Worm (Caenorhabditis elegans) whole organism, L4/young adult: Measurements from ENCODE around the gene lips-12.

ENCODE experiments used
- W03F9.2 ChIP-seq: fragments of 150-350 bp; optimal IDR thresholded peaks from 2 replicates; lab custom pipeline; 2014; ENCODE audit warnings: missing biosample characterization, missing genetic modification characterization
- dao-5 ChIP-seq: sonication (generic microtip); optimal IDR thresholded peaks from 2 replicates; lab custom pipeline; 2016; ENCODE audit warnings: missing genotype, missing genetic modification characterization, moderate library complexity, missing compliant biosample characterization
- him-1 ChIP-seq: sonication (generic microtip); optimal IDR thresholded peaks from 2 replicates; lab custom pipeline; 2016; ENCODE audit warnings: missing genotype, missing genetic modification reagents, missing genetic modification characterization, missing compliant biosample characterization

Gene lips-12

DNA sequence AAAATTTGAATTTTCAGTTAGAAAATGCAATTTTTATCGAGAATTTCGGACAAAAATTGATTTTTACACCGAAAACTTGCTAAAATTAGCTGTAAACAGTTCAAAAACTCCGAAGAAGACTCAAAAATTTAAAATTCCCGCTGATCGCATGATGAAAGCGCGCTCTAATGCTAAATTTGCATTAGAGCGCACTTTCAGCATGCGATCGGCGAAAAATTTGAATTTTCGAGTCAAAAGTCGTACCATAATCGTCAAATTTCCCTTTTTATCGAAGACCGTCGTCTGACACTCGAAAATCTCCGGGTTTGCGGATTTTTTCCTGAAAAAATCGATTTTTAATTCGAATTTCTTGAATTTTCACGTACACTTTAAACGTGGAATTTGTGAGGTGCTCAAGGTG lies 19.3 kb upstream of the lips-12 start:
- no peak for TF ChIP-seq W03F9.2 (tag; lab: Kevin White, UChicago)
- TF ChIP-seq dao-5 (tag; lab: Kevin White, UChicago), result no peak
- no peak for TF ChIP-seq him-1 (tag; lab: Kevin White, UChicago)

DNA sequence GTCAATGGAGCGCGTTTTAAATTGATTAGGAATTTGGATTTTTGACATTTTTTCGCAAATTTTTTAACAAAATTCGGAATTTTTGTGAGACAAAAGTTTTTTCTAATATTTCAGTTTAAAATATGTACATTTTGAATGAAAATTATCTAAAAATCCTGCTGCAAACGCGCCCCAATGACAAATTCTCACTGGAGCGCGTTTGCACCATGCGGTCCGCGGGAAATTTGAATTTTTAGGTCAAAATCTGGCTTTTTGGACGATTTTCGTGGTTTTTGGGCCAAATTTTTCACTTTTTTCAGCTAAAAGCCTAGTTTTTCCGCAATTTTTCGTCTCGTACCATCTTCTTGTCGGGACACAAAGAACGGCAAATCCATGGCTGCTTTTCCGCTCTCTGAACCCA lies 18.7 kb upstream of the lips-12 start:
- TF ChIP-seq W03F9.2 (tag; lab: Kevin White, UChicago) (no peak), dao-5 (tag; lab: Kevin White, UChicago) (no peak), him-1 (tag; lab: Kevin White, UChicago) (no peak)

DNA sequence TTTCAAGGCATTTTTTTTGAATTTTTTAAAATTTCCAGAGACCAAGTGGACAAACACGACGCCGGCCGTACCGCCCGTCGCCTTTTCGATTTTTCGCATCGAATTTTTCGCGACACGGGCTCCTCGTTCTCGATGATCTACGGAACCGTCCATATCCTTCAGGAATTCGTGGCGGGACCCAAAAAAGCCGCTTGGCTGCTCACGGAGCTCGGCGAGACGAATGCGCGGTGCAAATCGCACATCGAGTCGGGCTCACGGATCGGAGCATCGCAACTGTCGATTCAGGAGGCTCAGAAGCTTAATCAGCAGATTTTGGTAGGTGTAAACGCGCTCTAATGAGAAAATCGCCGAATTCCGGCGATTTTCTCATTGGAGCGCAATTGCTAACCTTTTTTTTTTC lies 17.8 kb upstream of the lips-12 start:
- TF ChIP-seq dao-5 (tag; lab: Kevin White, UChicago) (no peak), W03F9.2 (tag; lab: Kevin White, UChicago) (no peak), him-1 (tag; lab: Kevin White, UChicago) (no peak)

DNA sequence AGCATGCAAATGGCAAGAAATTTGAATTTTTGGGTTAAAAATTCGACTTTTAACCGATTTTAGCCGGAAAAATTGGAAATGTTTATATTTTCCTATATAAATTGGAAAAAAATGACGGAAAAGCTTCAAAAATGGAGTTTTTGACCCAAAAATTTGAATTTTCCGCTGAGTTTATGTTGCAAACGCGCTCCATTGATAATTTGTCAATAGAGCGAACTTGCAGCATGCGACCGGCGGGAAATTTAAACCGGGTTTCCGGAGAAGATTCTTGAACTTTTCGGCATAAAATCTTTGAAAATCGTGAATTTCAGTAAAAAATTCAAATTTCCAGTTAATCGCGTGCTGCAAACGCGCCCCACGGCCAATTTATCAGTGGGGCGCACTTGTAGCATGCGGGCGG lies 17.3 kb upstream of the lips-12 start:
- no peak for TF ChIP-seq dao-5 (tag; lab: Kevin White, UChicago)
- no peak for TF ChIP-seq W03F9.2 (tag; lab: Kevin White, UChicago)
- TF ChIP-seq him-1 (tag; lab: Kevin White, UChicago), result no peak

DNA sequence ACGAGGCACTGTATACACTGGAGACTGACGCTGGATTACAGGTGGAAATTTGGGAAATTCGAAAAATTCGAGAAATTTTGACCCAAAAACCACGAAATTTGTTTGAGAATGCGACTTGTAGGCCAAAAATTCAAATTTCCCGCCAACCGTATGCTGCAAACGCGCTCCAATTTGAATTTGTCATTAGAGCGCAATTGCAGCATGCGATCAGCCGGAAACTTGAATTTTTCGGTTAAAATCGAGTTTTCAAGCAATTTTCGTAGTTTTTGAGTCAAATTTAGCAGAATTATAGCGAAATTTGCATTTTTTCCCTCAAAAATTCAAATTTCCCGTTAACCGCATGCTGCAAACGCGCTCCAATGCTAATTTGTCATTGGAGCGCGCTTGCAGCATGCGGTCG lies 16.2 kb upstream of the lips-12 start:
- TF ChIP-seq dao-5 (tag; lab: Kevin White, UChicago), result no peak
- TF ChIP-seq him-1 (tag; lab: Kevin White, UChicago), result no peak
- TF ChIP-seq W03F9.2 (tag; lab: Kevin White, UChicago), result no peak

DNA sequence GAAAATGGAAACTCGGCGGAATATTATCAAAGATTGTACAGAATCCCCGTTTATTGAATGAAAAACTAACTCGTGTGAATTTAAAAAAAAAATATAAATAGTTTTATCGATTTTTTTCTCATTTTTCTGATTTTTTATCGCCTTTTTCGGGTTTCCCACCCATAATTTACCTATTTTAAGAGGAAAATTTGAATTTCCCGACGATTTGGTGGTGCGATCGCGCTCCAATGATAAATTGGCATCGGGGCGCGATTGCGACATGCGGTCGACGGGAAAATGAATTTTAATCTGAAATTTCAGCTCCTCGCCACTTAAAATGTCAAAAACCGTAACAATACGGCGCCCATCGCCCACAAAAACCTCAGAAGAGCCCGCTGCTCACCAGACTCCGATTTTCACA lies 13.6 kb upstream of the lips-12 start, which contains the start of gene taf-6.1:
Gene taf-6.1 (plus strand): TSS at position 301 of the 400 bp plus-strand sequence.
- no peak for TF ChIP-seq him-1 (tag; lab: Kevin White, UChicago)
- TF ChIP-seq W03F9.2 (tag; lab: Kevin White, UChicago), result no peak

DNA sequence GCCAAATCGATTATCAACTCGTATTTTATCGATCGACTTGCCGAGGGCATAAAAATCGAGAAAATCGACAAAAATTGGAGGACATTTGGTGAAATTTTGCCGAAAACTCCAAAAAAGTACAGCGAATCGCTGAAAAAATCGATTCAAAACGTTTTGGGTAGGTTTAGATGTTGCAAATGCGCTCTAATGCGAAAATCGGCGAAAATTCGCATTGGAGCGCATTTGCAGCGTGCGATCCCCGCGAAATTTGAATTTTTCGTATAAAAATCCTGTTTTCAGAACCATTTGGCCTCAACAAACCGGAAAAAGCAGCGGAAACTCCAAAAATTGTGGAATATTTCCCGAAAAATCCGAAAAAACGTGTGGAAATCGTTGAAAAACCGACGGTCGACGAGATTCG lies 12.4 kb upstream of the lips-12 start:
- TF ChIP-seq him-1 (tag; lab: Kevin White, UChicago) (no peak), W03F9.2 (tag; lab: Kevin White, UChicago) (no peak), dao-5 (tag; lab: Kevin White, UChicago) (no peak)

DNA sequence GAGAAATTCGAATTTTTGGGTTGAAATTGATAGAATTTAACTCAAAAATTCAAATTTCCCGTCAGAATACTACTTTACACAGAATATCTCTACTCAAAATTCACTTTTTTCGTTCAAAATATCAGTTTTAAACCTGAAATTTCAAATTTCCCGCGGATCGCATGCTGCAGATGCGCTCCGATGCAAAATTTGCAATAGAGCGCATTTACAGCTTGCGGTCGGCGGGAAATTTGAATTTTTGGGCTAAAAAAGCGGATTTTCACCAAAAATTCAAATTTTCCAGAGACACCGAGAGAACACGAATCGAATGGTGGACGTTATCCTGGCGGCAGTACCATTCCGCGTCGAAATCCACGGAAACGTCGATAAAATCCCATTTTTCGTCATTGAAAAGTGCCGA lies 10.7 kb upstream of the lips-12 start:
- TF ChIP-seq W03F9.2 (tag; lab: Kevin White, UChicago) (no peak), him-1 (tag; lab: Kevin White, UChicago) (no peak), dao-5 (tag; lab: Kevin White, UChicago) (no peak)

DNA sequence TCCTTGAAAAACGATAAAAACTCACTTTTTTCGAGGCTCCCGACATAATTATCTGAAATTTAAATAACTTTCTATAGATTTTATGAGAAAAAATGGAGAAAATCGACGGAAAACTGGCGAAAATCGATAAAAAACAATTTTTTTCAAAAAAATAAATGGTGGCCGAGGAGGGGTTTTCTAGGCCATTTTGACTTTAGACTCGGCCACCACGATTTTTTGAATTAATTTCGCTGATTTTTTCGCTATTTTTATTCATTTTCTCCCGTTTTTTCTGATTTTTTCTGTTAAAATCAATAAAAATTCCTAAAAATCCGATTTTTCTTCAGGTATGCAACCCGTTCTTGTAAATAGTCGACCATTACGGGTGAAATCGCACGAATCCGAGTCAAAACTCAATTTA lies 9.2 kb upstream of the lips-12 start, which contains the start of the genes sut-1 and eri-3:
Gene sut-1 (minus strand): TSS at position 58 of the 400 bp plus-strand sequence.
Gene eri-3 (plus strand): TSS at position 327 of the 400 bp plus-strand sequence.
- TF ChIP-seq W03F9.2 (tag; lab: Kevin White, UChicago), result no peak
- TF ChIP-seq dao-5 (tag; lab: Kevin White, UChicago), result no peak
- no peak for TF ChIP-seq him-1 (tag; lab: Kevin White, UChicago)

DNA sequence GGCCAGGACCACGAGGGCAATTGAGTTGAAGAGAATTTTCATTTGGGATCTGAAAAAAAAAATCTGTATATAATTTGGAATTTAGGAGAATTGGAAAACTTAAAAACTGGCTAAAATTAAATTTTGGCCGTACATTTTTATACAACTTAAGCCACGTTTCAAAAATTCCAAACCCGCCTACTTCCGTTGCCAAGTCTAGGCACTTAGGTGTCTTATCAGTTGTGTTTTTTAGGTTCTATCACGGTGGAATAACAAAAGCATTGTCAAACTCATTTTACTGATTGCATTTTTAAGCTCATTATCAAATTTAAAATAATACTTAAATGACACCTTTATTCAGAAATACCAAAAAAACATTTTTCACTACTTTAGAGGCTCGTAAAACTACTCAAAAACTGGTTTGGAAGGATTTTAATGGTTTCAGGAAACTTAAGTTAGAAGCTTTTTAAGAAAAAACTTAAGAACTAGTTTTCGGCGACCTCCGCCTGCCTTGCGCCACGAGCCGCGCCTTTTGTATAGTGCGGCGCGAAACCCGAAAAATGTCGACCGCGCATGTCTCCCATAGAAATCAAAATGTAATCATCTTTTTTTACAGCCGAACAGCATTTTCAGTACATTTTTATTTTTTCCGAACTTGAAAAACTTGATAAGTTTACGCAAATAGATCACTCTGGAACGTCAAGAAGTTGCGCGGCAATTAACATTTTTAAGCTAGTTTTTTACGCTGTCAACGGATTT lies 4.1 kb upstream of the lips-12 start, which contains the start of gene lips-13:
Gene lips-13 (minus strand): TSS at position 51 of the 738 bp plus-strand sequence.
- TF ChIP-seq dao-5 (tag; lab: Kevin White, UChicago) (no peak), him-1 (tag; lab: Kevin White, UChicago) (no peak), W03F9.2 (tag; lab: Kevin White, UChicago) (no peak)

DNA sequence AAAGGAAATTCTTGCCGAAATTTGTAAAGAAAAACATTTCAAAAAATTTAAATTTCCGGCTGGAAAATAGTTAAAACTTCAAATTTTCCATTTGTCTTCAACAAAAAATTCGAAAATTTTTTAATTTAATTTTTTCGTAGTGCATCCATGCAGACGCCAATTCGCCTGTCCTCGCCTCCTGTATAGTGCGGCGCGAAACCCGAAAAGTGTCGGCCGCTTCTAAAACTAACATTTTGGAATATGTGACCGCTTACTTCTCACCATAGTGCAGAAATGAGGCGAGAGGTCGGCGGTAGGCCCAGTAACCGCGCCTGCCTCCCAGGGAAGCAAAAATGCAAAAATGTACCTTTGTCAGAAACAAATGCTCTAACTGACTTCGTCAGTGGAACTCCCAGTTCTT lies 2.5 kb upstream of the lips-12 start:
- TF ChIP-seq W03F9.2 (tag; lab: Kevin White, UChicago), result no peak
- no peak for TF ChIP-seq dao-5 (tag; lab: Kevin White, UChicago)
- TF ChIP-seq him-1 (tag; lab: Kevin White, UChicago), result no peak

DNA sequence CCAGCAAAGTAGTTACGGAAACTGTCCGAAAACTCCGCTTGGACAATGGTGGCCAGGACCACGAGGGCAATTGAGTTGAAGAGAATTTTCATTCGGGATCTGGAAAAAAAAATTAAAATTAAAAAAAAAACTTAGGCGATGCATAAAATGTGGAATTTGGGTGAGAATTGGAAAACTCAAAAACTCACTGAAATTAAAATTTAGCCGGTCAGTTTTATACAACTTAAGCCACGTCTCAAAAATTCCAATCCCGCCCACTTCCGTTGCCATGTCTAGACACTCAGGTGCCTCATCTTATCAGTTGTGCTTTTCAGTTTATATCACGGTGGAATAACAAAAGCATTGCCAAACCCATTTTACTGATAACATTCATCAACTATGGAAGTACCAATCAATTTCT lies 3.1 kb downstream of the lips-12 start, which contains the start of gene lips-11:
Gene lips-11 (minus strand): TSS at position 101 of the 400 bp plus-strand sequence.
- TF ChIP-seq him-1 (tag; lab: Kevin White, UChicago), result no peak

DNA sequence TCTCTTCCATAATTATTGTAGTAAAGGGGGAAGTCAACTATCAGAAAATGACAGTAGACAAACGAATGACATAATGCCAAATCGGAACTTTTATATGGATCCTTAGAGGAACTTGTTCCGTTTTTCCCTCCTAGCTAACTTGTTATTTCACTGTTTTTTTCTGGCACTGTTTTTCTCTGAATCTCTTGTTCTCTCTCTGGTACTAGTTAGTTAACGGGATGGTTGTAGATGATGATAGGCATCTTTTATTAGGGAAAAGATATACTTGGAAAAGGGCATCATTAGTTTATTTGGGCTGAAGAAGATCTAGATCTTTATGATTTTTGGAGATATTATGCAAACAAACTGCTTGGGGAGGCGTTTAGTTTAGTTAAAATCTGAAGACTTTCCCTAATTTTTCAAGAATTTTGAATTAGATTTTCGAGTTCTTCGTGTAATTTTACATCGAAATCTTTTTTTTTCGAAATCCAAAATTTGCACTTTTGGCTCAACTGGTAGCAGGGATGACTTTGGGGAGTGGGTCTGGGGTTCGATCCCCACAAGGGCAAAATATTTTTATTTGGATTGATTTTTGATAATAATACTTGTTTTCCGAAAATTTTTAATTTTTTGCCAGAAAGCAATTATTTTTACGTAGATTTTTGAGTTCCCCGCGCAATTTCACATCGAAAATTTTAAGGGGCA lies 7.0 kb downstream of the lips-12 start, which contains the start of gene col-40:
Gene col-40 (minus strand): TSS at position 51 of the 684 bp plus-strand sequence.
- TF ChIP-seq W03F9.2 (tag; lab: Kevin White, UChicago), result no peak
- no peak for TF ChIP-seq dao-5 (tag; lab: Kevin White, UChicago)
- TF ChIP-seq him-1 (tag; lab: Kevin White, UChicago), result no peak
